Fruit fly (Drosophila melanogaster): Measurements from ENCODE around the gene Fpgs1.

Fpgs1 gene

DNA sequence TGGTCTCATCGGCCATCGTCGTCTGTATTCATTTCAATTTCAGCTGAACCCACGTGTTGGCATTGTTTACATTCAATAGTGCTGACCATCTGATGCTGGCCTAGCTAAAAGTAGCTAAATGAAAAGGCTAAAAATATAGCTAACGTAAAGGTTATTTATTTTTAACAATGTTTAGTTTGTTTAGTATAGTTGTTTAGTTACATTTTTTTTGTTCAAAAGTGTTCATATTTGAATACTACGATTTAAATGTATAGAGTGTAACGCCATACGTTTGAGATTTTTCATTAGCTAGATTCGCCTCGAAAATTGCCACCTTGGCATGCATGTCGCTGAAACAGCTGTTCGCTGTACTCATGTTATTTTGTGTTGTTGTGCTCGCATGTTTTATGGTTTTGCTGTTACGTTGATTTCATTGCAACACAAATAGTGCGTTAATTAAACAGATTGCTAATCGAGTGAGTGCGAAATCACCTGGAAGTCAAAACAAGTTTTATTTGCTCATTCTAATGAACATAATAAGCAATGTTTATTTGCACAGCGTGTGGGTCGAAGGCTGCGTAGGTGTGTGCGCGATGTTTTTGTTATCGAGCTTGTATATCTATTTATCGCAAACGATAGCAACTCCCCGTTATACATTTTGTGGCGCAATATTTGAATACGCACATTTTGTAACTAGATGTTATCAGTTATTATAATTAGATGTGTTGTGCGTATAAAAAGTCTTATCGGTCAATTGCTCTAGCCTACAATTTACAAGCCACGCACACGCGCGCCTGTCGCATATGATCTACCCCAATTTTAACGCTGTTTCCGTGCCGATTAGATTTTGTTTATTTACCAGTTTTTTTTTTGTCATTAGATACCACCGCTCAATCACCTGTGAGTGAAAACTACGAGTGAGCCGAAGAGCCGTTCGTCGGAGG, at the start of gene Fpgs1, which contains the start of gene CG1463:
Gene Fpgs1 (plus strand): TSS at position 332 of the 923 bp plus-strand sequence.
Gene CG1463 (minus strand): TSS at position 132 of the 923 bp plus-strand sequence.
- TF ChIP-seq Myc (optimal IDR thresholded peaks at IDR 0.05), result no peak
- TF ChIP-seq psq (optimal IDR thresholded peaks at IDR 0.05), result no peak
- no peak for TF ChIP-seq insv (optimal IDR thresholded peaks at IDR 0.05)
- no peak for TF ChIP-seq ttk (optimal IDR thresholded peaks at IDR 0.05)
- TF ChIP-seq h (optimal IDR thresholded peaks at IDR 0.05), result no peak
- no peak for TF ChIP-seq Sin3A (optimal IDR thresholded peaks at IDR 0.05)

DNA sequence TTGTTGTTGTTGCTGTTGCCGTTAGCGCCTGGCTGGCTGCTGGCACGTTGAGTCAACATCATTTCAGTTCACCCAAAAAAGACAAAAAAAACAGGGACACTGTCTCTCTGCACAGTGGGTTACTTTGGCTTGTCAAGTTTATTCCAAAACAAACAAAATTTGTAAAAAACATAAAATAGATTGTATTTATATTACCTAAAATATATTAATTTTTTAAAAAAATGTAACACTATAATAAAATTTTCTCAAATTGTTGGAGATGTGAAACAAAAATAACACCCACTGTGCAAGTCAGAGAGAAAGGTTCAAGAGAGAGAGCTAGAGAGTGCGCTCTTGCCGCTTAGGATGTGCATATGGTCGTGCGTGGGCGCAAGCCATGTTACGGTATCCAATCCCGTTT, 44.0 kb upstream of the Fpgs1 start:
- TF ChIP-seq insv (optimal IDR thresholded peaks at IDR 0.05) (no peak), h (optimal IDR thresholded peaks at IDR 0.05) (no peak), Myc (optimal IDR thresholded peaks at IDR 0.05) (no peak), ttk (optimal IDR thresholded peaks at IDR 0.05) (no peak), Sin3A (optimal IDR thresholded peaks at IDR 0.05) (no peak), psq (optimal IDR thresholded peaks at IDR 0.05) (no peak)

DNA sequence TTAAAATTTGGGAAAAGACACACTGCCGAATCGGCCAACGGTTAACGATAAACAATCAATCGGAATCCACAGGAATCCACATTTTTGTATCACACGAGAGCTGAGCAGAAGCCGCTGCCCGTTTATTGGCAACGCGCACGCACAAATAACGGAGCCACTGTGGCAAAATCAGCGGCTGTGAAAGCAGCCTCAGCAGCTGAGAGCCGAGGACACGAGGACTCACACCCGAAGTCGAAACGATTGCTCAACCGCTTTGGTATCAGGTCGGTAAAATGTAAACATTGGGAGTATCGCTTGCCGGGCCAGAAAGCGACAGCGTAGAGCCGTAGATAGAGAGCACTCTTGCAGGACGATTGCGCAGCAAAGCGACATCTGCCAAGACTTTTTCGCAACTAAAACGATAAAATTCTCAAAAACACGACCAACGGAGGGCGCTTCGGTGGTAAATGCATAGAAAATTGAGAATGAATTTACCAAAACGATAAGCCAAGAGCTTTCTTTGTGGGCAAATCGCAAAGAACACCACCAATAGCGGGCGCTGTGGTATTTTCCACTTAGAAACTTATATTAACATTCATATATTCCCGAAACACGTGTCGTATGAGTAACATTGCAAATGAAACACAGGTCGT, 43.3 kb upstream of the Fpgs1 start, which contains the start of gene hwt:
Gene hwt (minus strand): TSS at position 161 of the 632 bp plus-strand sequence.
- TF ChIP-seq insv (optimal IDR thresholded peaks at IDR 0.05), result no peak
- TF ChIP-seq ttk (optimal IDR thresholded peaks at IDR 0.05), result no peak
- TF ChIP-seq h (optimal IDR thresholded peaks at IDR 0.05), result no peak
- no peak for TF ChIP-seq psq (optimal IDR thresholded peaks at IDR 0.05)
- TF ChIP-seq Myc (optimal IDR thresholded peaks at IDR 0.05), result no peak
- no peak for TF ChIP-seq Sin3A (optimal IDR thresholded peaks at IDR 0.05)

DNA sequence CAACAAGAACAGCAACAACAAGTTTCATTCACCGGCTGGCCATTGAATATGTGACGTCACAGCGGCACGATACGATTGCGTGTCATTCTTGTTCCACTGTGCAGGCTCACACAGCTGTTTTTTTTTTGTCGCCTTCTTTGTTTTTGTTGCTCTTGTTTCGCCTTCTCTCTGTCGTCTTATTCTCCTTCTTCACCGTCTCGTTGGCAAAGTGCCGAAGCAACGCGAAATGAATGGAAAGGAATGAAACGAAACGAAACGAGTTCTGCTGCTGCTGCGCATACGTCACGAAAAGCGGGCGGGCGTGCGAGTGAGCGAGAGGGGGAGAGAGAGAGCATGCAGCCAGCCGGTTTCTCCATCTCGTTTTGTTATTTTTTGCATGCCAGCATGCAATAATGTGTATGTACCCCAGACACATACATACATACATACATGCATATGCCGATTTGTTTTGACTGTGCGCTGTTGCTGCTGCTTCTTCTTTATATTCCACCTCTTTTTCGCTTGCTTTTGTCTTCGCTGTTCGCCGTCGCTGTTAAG, 36.9 kb upstream of the Fpgs1 start:
- peak; percentile 32 for TF ChIP-seq psq (optimal IDR thresholded peaks at IDR 0.05)
- no peak for TF ChIP-seq insv (optimal IDR thresholded peaks at IDR 0.05)

DNA sequence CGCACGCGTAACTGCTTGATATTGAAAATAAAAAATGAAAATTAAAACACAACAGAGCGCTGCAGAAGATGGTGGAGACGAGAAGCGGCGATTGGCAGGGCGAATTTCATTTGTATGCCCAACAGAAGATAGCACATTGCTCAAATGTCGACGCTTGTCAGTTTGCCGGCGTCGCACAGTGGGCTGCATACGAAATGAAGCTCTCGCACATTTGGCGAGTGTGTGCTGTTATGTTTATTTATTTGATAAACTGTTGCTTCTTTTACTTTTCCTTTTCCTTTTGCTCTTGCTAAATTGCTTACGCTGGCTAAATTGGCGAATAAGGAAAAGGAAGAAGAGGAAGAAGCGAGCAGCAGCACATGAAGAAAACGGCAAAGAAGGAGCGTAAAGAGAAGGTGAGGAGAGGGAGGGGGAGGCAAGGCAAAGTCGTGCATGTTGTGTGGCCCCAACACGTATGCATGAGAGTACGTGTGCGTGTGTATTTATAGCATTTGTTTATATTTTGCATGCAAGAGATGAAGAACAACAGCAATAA, 36.3 kb upstream of the Fpgs1 start:
- peak; percentile 10 for TF ChIP-seq psq (optimal IDR thresholded peaks at IDR 0.05)
- TF ChIP-seq ttk (optimal IDR thresholded peaks at IDR 0.05), result no peak

DNA sequence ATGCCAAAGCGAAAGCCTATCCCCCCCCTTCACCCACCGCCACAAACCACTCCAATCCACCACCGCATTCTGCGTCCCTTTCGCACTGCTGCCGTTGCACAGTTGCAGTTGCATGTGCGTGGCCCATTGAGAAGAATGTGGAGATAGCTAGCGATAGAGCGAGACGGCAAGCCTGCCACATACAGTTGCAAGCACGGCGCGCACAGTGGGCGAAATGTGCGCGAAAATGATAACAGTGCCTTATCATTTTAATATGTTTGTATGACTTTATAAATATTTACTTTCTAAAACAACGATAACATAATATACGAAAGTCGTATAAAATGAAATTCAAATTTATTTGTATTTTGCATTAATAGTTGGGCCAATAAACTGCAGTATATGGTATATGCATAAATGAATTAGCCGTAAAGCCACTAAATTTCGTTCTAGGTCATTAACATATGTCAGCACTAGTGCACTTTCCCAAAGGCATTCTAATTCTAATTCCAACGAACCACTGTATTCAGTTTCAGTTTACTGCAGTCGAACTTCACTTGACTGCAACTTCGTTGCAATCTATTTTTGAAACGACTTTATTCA, 35.7 kb upstream of the Fpgs1 start:
- no peak for TF ChIP-seq ttk (optimal IDR thresholded peaks at IDR 0.05)
- TF ChIP-seq h (optimal IDR thresholded peaks at IDR 0.05), result no peak
- TF ChIP-seq insv (optimal IDR thresholded peaks at IDR 0.05), result no peak
- TF ChIP-seq Sin3A (optimal IDR thresholded peaks at IDR 0.05), result no peak
- no peak for TF ChIP-seq psq (optimal IDR thresholded peaks at IDR 0.05)
- TF ChIP-seq Myc (optimal IDR thresholded peaks at IDR 0.05), result no peak

DNA sequence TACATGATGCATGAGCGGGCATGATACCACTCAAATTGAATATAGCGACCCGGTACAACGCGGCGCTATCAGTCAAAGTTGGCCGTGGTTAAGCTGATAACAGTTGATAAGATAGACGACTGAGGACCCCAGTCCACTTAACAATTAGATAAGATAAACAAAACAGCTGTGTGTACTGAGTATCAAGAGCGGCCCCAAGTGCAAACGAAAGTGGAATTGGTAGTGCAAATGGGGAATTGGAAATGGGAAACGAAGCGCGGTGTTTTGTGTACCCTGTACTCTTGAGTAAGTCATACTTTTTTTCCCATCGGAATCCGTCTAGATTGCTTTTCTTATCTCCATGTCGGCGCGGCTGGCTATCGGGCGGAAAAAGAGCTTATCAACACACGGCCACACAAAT, 33.9 kb upstream of the Fpgs1 start:
- TF ChIP-seq Myc (optimal IDR thresholded peaks at IDR 0.05), result no peak
- TF ChIP-seq ttk (optimal IDR thresholded peaks at IDR 0.05), result no peak
- no peak for TF ChIP-seq psq (optimal IDR thresholded peaks at IDR 0.05)
- TF ChIP-seq h (optimal IDR thresholded peaks at IDR 0.05), result no peak
- TF ChIP-seq insv (optimal IDR thresholded peaks at IDR 0.05), result no peak
- no peak for TF ChIP-seq Sin3A (optimal IDR thresholded peaks at IDR 0.05)

DNA sequence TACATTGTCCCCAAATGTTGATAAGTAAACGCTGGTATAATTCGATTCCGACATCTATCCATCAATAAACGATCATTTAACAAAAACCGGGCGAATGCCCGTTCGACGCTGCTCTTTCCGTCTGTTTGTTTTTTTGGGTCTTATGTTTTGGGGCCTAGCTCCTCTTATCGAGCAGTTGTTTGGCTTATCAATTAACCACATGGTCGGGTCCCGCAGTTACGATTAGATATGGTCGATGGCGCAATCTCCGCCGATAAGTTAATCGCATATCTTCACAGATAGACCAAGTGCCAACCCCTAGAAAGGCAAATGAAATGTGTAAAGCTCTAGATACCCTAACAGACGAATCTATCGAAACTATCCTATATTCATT, 33.4 kb upstream of the Fpgs1 start:
- TF ChIP-seq Sin3A (optimal IDR thresholded peaks at IDR 0.05) (no peak), insv (optimal IDR thresholded peaks at IDR 0.05) (no peak), psq (optimal IDR thresholded peaks at IDR 0.05) (no peak), Myc (optimal IDR thresholded peaks at IDR 0.05) (no peak), ttk (optimal IDR thresholded peaks at IDR 0.05) (no peak), h (optimal IDR thresholded peaks at IDR 0.05) (no peak)

DNA sequence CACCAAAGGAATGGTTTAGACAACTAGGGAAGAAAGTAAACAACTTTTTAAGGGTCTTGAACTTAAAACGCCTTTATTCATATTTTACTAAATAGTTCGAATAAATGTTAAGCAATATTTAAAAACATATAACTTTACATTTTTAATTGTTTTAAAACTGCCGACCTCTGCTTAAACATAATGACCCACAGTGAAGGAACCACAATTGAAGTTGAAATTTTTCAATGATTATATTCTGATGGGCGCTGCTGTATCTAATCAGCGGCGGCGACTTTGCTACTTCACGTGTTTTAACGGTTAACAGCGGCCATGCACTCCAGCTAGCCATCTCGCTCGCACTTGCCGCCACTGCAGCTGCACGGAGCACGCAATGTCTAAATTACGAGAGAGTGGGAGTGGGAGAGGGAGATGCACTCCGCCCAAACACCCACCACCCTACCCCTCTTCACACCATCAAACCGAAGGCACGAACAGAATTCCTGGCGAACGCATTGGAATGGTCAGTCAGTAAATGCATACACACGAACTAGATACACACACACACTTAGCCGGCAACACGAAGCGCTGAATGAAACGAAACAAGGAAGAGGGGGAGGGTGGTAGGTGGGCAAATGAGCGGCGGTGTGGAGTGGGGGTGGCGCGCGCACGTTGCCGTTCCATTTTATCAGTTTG, 32.8 kb upstream of the Fpgs1 start:
- TF ChIP-seq psq (optimal IDR thresholded peaks at IDR 0.05), result no peak

DNA sequence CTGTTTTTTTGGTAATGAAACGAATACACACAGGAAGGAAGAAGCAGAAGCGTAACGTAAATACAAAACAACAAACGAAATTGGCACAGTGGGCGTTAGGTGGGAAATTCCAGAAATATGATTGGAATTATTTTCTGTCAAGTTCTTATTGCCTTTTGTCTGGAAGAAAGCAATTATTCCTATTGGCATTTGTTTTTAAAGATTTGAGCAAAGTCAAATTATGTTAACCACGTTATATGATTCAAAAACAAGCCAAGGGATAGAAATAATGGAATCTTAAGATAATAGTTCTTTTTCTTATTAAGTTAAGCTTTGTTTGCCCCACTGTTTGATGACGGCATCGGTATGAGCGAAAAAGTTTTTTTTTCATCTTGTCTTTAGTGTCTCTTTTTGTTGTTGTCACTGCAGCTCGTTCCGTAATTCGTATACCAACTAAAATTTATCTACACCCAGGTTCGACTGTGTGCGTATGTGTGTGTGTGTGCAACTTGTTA, 32.1 kb upstream of the Fpgs1 start:
- no peak for TF ChIP-seq ttk (optimal IDR thresholded peaks at IDR 0.05)
- no peak for TF ChIP-seq psq (optimal IDR thresholded peaks at IDR 0.05)
- TF ChIP-seq h (optimal IDR thresholded peaks at IDR 0.05), result no peak
- TF ChIP-seq Sin3A (optimal IDR thresholded peaks at IDR 0.05), result no peak
- TF ChIP-seq insv (optimal IDR thresholded peaks at IDR 0.05), result no peak
- no peak for TF ChIP-seq Myc (optimal IDR thresholded peaks at IDR 0.05)

DNA sequence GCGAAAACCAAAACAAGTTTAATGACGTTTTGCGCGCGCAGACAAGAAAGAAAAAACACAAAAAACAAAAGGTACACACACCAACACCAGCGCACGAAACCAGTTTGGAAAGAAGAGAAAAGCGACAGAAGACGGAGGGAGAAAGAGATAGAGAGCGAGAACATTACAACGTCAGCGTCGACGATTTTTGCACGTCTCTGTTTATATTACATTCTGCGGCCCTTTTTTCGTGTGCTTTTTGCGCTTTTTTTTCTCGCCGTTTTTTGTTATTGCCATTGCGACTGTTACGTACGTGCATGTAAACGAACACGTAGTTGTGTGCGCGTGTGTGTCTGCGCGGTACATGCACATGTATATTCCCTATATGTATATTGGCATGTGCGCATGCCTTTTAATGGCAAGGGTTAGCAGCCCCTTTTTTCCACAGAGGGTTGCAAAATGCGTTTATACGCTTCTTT, 31.6 kb upstream of the Fpgs1 start:
- no peak for TF ChIP-seq insv (optimal IDR thresholded peaks at IDR 0.05)
- no peak for TF ChIP-seq psq (optimal IDR thresholded peaks at IDR 0.05)
- no peak for TF ChIP-seq h (optimal IDR thresholded peaks at IDR 0.05)
- no peak for TF ChIP-seq ttk (optimal IDR thresholded peaks at IDR 0.05)
- TF ChIP-seq Myc (optimal IDR thresholded peaks at IDR 0.05), result no peak
- no peak for TF ChIP-seq Sin3A (optimal IDR thresholded peaks at IDR 0.05)

Data from Kc167 (cell line).